Fruit fly (Drosophila melanogaster): ENCODE data around the gene Pdha.

Pdha gene

dm6 chrX:4679813-4680381 is 22.2 kb upstream of the Pdha start (continued):
- TF ChIP-seq salr (GFP tag; optimal IDR thresholded peaks at IDR 0.05) (peak in 1 of 2 experiments; percentile 57), Hr38 (GFP tag; optimal IDR thresholded peaks at IDR 0.05) (no peak), Eip78C (GFP tag) (peak; percentile 90), net (GFP tag; optimal IDR thresholded peaks at IDR 0.05) (peak; percentile 51), CG7368 (GFP tag; optimal IDR thresholded peaks at IDR 0.05) (no peak), svp (GFP tag) (peak; percentile 81), Met (GFP tag; optimal IDR thresholded peaks at IDR 0.05) (peak; percentile 62), CG6163 (GFP tag; IDR thresholded peaks at IDR 0.05) (peak; percentile 64; the same call in 2 of the 3 replicates), CG9139 (GFP tag; optimal IDR thresholded peaks at IDR 0.05) (no peak), CG34406 (GFP tag; optimal IDR thresholded peaks at IDR 0.05) (peak; percentile 46), Ets21C (GFP tag; optimal IDR thresholded peaks at IDR 0.05) (peak; percentile 43), CG8319 (GFP tag; optimal IDR thresholded peaks at IDR 0.05) (peak; percentile 37), fd59A (GFP tag; optimal IDR thresholded peaks at IDR 0.05) (no peak), CG6792 (GFP tag; optimal IDR thresholded peaks at IDR 0.05) (peak; percentile 53), lz (GFP tag; optimal IDR thresholded peaks at IDR 0.05) (peak; percentile 69), CG16779 (tag; optimal IDR thresholded peaks at IDR 0.05) (no peak), Sox15 (GFP tag; optimal IDR thresholded peaks at IDR 0.05) (peak; percentile 38)

- TF ChIP-seq dac (GFP tag; optimal IDR thresholded peaks at IDR 0.05) (peak; percentile 60), Eip93F (GFP tag; optimal IDR thresholded peaks at IDR 0.05) (peak; percentile 36), Lpt (GFP tag; optimal IDR thresholded peaks at IDR 0.05) (peak; percentile 63), CG32006 (GFP tag; optimal IDR thresholded peaks at IDR 0.05) (peak; percentile 75), CG4318 (GFP tag; optimal IDR thresholded peaks at IDR 0.05) (peak; percentile 47), CG3032 (tag; optimal IDR thresholded peaks at IDR 0.05) (peak; percentile 67), Sox102F (GFP tag; optimal IDR thresholded peaks at IDR 0.05) (peak; percentile 77), CG34406 (GFP tag; optimal IDR thresholded peaks at IDR 0.05) (peak; percentile 79), CG9139 (GFP tag; optimal IDR thresholded peaks at IDR 0.05) (peak; percentile 32), CG6163 (GFP tag; IDR thresholded peaks at IDR 0.05) (peak; percentile 90), lz (GFP tag; optimal IDR thresholded peaks at IDR 0.05) (peak; percentile 91), fd59A (GFP tag; optimal IDR thresholded peaks at IDR 0.05) (peak; percentile 27), CG15336 (GFP tag; IDR thresholded peaks at IDR 0.05) (peak; percentile 73), CG3919 (GFP tag; optimal IDR thresholded peaks at IDR 0.05) (peak; percentile 82), Sox15 (GFP tag; optimal IDR thresholded peaks at IDR 0.05) (peak; percentile 78), svp (GFP tag) (peak; percentile 95), Met (GFP tag; optimal IDR thresholded peaks at IDR 0.05) (peak; percentile 86), topi (GFP tag; optimal IDR thresholded peaks at IDR 0.05) (peak; percentile 89), CG31627 (GFP tag; optimal IDR thresholded peaks at IDR 0.05) (peak; percentile 89), CG11762 (GFP tag; optimal IDR thresholded peaks at IDR 0.05; ENCODE audit: insufficient read depth) (peak; percentile 8), eg (GFP tag; IDR thresholded peaks at IDR 0.05) (peak; percentile 92), CG11294 (GFP tag; IDR thresholded peaks at IDR 0.05) (peak; percentile 81), salr (GFP tag; optimal IDR thresholded peaks at IDR 0.05) (peak; percentile 32 to 47), CG16779 (tag; optimal IDR thresholded peaks at IDR 0.05) (peak; percentile 66), net (GFP tag; optimal IDR thresholded peaks at IDR 0.05) (peak; percentile 78), CG8319 (GFP tag; optimal IDR thresholded peaks at IDR 0.05) (peak; percentile 73), CG7368 (GFP tag; optimal IDR thresholded peaks at IDR 0.05) (peak; percentile 80), Eip78C (GFP tag) (peak; percentile 90), CG8119 (GFP tag; IDR thresholded peaks at IDR 0.05) (peak; percentile 78), CG10631 (GFP tag; optimal IDR thresholded peaks at IDR 0.05) (peak; percentile 80), CG10669 (GFP tag; optimal IDR thresholded peaks at IDR 0.05) (peak; percentile 72), CG6808 (GFP tag; optimal IDR thresholded peaks at IDR 0.05) (peak; percentile 53), fkh (GFP tag; optimal IDR thresholded peaks at IDR 0.05) (peak; percentile 89), CG11902 (GFP tag; optimal IDR thresholded peaks at IDR 0.05) (peak; percentile 83), CG8632 (GFP tag; optimal IDR thresholded peaks at IDR 0.05) (peak; percentile 77), CG6276 (GFP tag; optimal IDR thresholded peaks at IDR 0.05) (peak; percentile 72), dsx (GFP tag; optimal IDR thresholded peaks at IDR 0.05; ENCODE audit: poor library complexity, severe bottlenecking) (peak; percentile 69), Gug (GFP tag; IDR thresholded peaks at IDR 0.05) (peak; percentile 74), OdsH (GFP tag; optimal IDR thresholded peaks at IDR 0.05) (peak; percentile 84), Ets96B (tag; optimal IDR thresholded peaks at IDR 0.05) (peak; percentile 61), CG1621 (tag; optimal IDR thresholded peaks at IDR 0.05) (peak; percentile 74), Blimp-1 (GFP tag; optimal IDR thresholded peaks at IDR 0.05) (peak; percentile 54), Hr38 (GFP tag; optimal IDR thresholded peaks at IDR 0.05) (peak; percentile 38), cyc (GFP tag; optimal IDR thresholded peaks at IDR 0.05) (peak; percentile 89)
Measured at dm6 chrX:4684444-4684924, 17.6 kb upstream of the Pdha start.
